Worm (Caenorhabditis elegans): ENCODE results near the gene fbxa-154.

fbxa-154 gene

DNA sequence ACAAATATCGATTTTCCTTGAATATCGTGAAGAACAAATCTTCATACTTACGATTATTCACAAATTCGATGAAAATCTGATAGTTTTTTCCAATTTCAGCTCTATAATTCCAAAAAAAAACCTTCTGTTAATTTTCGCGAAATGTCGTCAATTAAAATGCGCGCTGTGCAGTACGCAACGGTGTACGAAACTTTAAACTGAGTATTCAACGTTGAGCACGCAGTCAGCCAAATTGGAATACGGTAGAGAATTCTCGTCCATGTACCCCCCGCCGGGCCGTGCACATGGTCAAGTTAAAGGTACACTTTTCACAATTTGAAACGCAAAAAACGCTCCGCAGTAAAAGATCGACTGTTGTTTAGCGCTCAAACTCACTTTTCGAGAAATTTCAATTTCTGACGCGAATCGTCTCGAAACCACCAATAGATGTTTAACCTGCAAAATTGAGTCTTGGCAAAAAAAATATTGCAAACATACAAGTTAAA, 14.7 kb downstream of the fbxa-154 start, which contains the start of gene F28F8.7 (continued):
- TF ChIP-seq duxl-1 (tag; optimal IDR thresholded peaks at IDR 0.05; ENCODE audit: poor library complexity), result peak; percentile 43
- TF ChIP-seq nhr-42 (GFP tag; IDR thresholded peaks at IDR 0.05), result peak; percentile 94
- 0 out of 2 replicates have a peak, but pooled peaks have one; percentile 44 for TF ChIP-seq vab-7 (GFP tag; IDR thresholded peaks at IDR 0.05)
- TF ChIP-seq mdt-29 (GFP tag; IDR thresholded peaks at IDR 0.05), result peak; percentile 82
- TF ChIP-seq lin-29 (GFP tag; IDR thresholded peaks at IDR 0.05), result peak; percentile 63; the same call in 1 of the 2 replicates
- peak; percentile 26 for TF ChIP-seq hlh-30 (tag; optimal IDR thresholded peaks at IDR 0.05; ENCODE audit: insufficient read depth)
- TF ChIP-seq spr-1 (tag; optimal IDR thresholded peaks at IDR 0.05), result peak; percentile 20
- 0 out of 4 replicates have a peak, but pooled peaks of 1 of the 2 experiments have one; percentile 42 for TF ChIP-seq madf-5 (GFP tag; IDR thresholded peaks at IDR 0.05)
- TF ChIP-seq ceh-44 (GFP tag; IDR thresholded peaks at IDR 0.05), result peak; percentile 61; the same call in 1 of the 2 replicates

DNA sequence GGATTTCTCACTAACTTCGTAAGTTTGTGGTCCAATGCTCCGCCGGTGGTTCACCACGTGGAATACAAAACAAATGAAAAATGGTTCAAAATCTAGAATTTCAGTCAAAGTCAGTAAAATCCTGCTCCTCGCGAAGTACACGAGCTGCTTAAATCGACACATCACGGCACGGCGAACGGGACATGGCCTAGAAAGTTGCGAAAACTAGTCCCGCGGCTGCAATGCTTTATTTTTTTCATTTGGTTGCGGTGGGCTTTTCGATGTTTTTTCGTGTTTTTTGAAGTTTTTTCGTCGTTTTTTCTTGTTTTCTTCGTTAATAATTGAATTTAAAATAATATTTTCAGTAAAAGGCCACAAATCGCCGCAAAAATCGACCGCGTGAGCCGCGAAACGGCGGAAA, 19.2 kb downstream of the fbxa-154 start:
- peak; percentile 77 for TF ChIP-seq mes-2 (tag; optimal IDR thresholded peaks at IDR 0.05; ENCODE audit: poor library complexity, severe bottlenecking)

DNA sequence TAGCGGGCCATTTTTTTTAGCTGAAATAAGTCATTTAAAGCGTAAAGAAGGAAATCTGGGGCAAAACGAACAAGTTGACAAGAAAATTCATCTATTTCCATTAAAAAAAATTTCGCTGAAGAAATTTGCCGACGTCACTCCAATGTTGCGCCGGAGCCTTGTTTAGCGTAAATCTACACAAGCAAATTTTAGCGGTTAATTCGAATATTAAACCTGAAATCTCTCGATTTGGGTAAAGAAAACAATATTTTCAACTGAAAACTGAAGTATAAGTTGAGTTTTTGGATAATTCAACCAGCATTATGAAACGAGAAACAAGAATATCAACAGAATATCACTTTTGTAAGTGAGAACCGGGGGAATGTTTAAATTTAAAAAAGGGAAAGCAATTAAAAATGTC, 26.6 kb downstream of the fbxa-154 start, which contains the start of gene F28F8.9:
Gene F28F8.9 (minus strand): TSS at position 288 of the 400 bp plus-strand sequence.
- TF ChIP-seq T20F7.1 (GFP tag; optimal IDR thresholded peaks at IDR 0.05) (peak; percentile 95), R02D3.7 (tag; optimal IDR thresholded peaks at IDR 0.05) (peak; percentile 54), dpl-1 (GFP tag; optimal IDR thresholded peaks at IDR 0.05) (peak; percentile 89), hlh-30 (tag; optimal IDR thresholded peaks at IDR 0.05; ENCODE audit: insufficient read depth) (peak; percentile 30), unc-62 (GFP tag; optimal IDR thresholded peaks at IDR 0.05 in 1 of 2) (peak in 1 of 2 experiments; percentile 77), unc-62 (tag; optimal IDR thresholded peaks at IDR 0.05) (no peak), lin-38 (GFP tag; IDR thresholded peaks at IDR 0.05) (peak; percentile 11; the same call in 1 of the 2 replicates), madf-5 (GFP tag; IDR thresholded peaks at IDR 0.05) (no peak), lsy-2 (tag; optimal IDR thresholded peaks at IDR 0.05) (peak in 1 of 2 experiments; percentile 76), aha-1 (tag) (no peak), mes-2 (tag; optimal IDR thresholded peaks at IDR 0.05; ENCODE audit: poor library complexity, severe bottlenecking) (peak; percentile 70), nhr-6 (tag; optimal IDR thresholded peaks at IDR 0.05) (peak; percentile 21), Y75B8A.6 (GFP tag; IDR thresholded peaks at IDR 0.05) (no peak), hlh-11 (tag; optimal IDR thresholded peaks at IDR 0.05) (no peak), daf-19 (GFP tag; conservative IDR thresholded peaks at IDR 0.05) (no peak)

DNA sequence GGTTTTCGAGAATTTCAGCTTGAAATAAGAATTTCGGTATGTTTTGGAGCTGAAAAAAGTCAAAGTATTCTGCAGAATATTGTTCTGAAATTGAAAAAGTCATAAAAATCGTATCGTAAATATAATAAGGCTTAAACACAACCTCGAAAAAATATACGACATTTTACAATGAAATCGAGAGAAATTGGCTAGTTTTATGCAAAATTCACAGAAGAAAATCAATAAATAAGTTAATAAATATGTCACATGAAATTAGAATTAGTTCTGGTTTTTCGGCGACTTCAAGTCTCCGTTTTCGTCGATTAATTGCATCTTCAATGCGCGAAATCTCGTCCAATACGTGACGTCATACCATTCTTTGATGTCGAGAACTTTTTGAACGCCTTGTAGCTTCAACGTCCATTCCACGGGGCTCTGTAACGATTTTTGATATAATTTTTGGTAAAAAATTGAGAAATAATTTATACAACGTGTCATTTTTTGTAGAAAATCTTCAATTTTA, 27.5 kb downstream of the fbxa-154 start, which contains the start of gene atx-3:
Gene atx-3 (minus strand): TSS at position 51 of the 502 bp plus-strand sequence.
- TF ChIP-seq lir-3 (tag; optimal IDR thresholded peaks at IDR 0.05), result no peak
- no peak for TF ChIP-seq zip-2 (tag; optimal IDR thresholded peaks at IDR 0.05)
- peak; percentile 37; the same call in 1 of the 2 replicates for TF ChIP-seq Y48G9A.11 (GFP tag; IDR thresholded peaks at IDR 0.05)
- no peak for TF ChIP-seq mxl-3 (GFP tag; optimal IDR thresholded peaks at IDR 0.05)
- TF ChIP-seq hlh-30 (tag; optimal IDR thresholded peaks at IDR 0.05; ENCODE audit: insufficient read depth), result peak; percentile 4
- no peak for TF ChIP-seq zip-11 (GFP tag; IDR thresholded peaks at IDR 0.05)
- no peak for TF ChIP-seq php-3 (GFP tag; IDR thresholded peaks at IDR 0.05)
- no peak for TF ChIP-seq arid-1 (GFP tag; conservative IDR thresholded peaks at IDR 0.05)
- no peak for TF ChIP-seq nhr-25 (tag; optimal IDR thresholded peaks at IDR 0.05; ENCODE audit: borderline replicate concordance, insufficient read depth)
- no peak for TF ChIP-seq vab-7 (GFP tag; IDR thresholded peaks at IDR 0.05)
- no peak for TF ChIP-seq ceh-32 (tag; optimal IDR thresholded peaks at IDR 0.05; ENCODE audit: poor library complexity)

DNA sequence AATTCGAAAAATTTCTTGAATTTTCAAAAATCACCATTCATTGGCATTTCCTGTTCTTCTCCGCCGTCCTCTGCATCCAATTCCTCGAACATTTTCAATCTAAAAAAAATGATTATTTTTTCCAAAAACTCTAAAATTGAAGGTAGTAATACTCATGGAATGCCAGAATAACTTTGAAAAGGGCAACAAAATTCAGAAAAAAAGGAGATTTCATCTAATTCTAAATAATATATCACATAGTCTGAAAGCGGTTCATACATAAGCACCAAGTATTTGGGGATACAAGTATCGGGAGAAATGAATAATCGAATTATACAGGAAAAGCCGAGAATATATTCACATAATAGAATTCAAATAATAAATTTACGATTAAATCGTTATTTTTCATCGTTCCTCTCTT, 29.6 kb downstream of the fbxa-154 start, which contains the start of gene mdt-28:
Gene mdt-28 (minus strand): TSS at position 101 of the 400 bp plus-strand sequence.
- TF ChIP-seq aha-1 (tag) (no peak), ZK337.2 (GFP tag; IDR thresholded peaks at IDR 0.05) (no peak), lin-38 (GFP tag; IDR thresholded peaks at IDR 0.05) (0 out of 2 replicates have a peak, but pooled peaks have one; percentile 33)
